Worm (Caenorhabditis elegans) whole organism, L4 larva: ENCODE measurements around the gene rsp-4.

Source experiments
- arid-1 ChIP-seq: fragments of 200-800 bp; sonication (Bioruptor generic); conservative IDR thresholded peaks from 2 replicates; pipeline ENCODE4 v1.3.6; 2022; ENCODE audit warnings: missing genetic modification reagents, missing genetic modification characterization, missing compliant biosample characterization
- ceh-28 ChIP-seq: fragments of 150-350 bp; optimal IDR thresholded peaks from 2 replicates; lab custom pipeline; 2014; ENCODE audit warnings: missing biosample characterization, missing genetic modification reagents, missing genetic modification characterization
- ceh-32 ChIP-seq: sonication (generic microtip); optimal IDR thresholded peaks from 2 replicates; lab custom pipeline; 2016; ENCODE audit warnings: mild to moderate bottlenecking, missing genetic modification characterization, missing compliant biosample characterization; ENCODE audit not compliant: poor library complexity
- ceh-62 ChIP-seq: sonication (generic microtip); optimal IDR thresholded peaks from 2 replicates; lab custom pipeline; 2017; ENCODE audit warnings: missing biosample characterization, missing genetic modification characterization
- fkh-10 ChIP-seq: fragments of 150-350 bp; optimal IDR thresholded peaks from 2 replicates; lab custom pipeline; 2014; ENCODE audit warnings: missing biosample characterization, missing genetic modification reagents, missing genetic modification characterization
- lsy-2 ChIP-seq, 2 experiments: fragments of 150-350 bp in 1 of 2; sonication (generic microtip) in 1 of 2; optimal IDR thresholded peaks; 2 replicates each; lab custom pipeline; 2014 to 2017; ENCODE audit warnings: missing biosample characterization in 2 of 2, missing genetic modification characterization in 2 of 2
- mdl-1 ChIP-seq, 2 experiments: fragments of 150-350 bp in 1 of 2; sonication (generic microtip) in 1 of 2; optimal IDR thresholded peaks; 2 replicates each; lab custom pipeline; 2014 to 2017; ENCODE audit warnings: missing biosample characterization in 2 of 2, missing genetic modification characterization in 2 of 2
- nhr-11 ChIP-seq: fragments of 150-350 bp; optimal IDR thresholded peaks from 2 replicates; lab custom pipeline; 2014; ENCODE audit warnings: missing biosample characterization, missing genetic modification characterization
- pha-4 ChIP-seq, 2 experiments: fragments of 150-350 bp in 1 of 2; fragments of 200-800 bp in 1 of 2; sonication (Bioruptor generic) in 1 of 2; IDR thresholded peaks in 1 of 2; optimal IDR thresholded peaks in 1 of 2; 2 replicates each; pipeline versions ENCODE4 v1.3.6 to Lab custom; 2014 to 2022; ENCODE audit warnings: missing genetic modification characterization in 2 of 2, missing genetic modification reagents in 2 of 2, missing biosample characterization in 1 of 2, missing compliant biosample characterization in 1 of 2
- php-3 ChIP-seq: fragments of 200-800 bp; sonication (Bioruptor generic); IDR thresholded peaks from 2 replicates; pipeline ENCODE4 v1.3.6; 2022; ENCODE audit warnings: missing genetic modification reagents, missing genetic modification characterization, missing compliant biosample characterization
- unc-39 ChIP-seq: sonication (generic microtip); optimal IDR thresholded peaks from 2 replicates; lab custom pipeline; 2017; ENCODE audit warnings: missing biosample characterization, missing genetic modification characterization

- TF ChIP-seq ceh-62 (no peak), mdl-1 (tag; optimal IDR thresholded peaks at IDR 0.05; lab: Kevin White, UChicago) (no peak), fkh-10 (no peak), pha-4 (GFP tag; IDR thresholded peaks at IDR 0.05; lab: Robert Waterston, UW) (no peak), pha-4 (tag; optimal IDR thresholded peaks at IDR 0.05; lab: Kevin White, UChicago) (no peak), lsy-2 (tag; optimal IDR thresholded peaks at IDR 0.05; lab: Kevin White, UChicago) (peak in 1 of 2 experiments; percentile 92), php-3 (no peak), ceh-28 (tag; lab: Kevin White, UChicago) (no peak), unc-39 (no peak), ceh-32 (tag; lab: Kevin White, UChicago) (no peak), arid-1 (no peak), nhr-11 (tag; lab: Kevin White, UChicago) (no peak)
Measured at ce11 chrII:5420947-5421614, 32.4 kb upstream of the rsp-4 start, which contains the start of gene tofu-6.
